Fruit fly (Drosophila melanogaster): ENCODE results near the gene Sclp.

DNA sequence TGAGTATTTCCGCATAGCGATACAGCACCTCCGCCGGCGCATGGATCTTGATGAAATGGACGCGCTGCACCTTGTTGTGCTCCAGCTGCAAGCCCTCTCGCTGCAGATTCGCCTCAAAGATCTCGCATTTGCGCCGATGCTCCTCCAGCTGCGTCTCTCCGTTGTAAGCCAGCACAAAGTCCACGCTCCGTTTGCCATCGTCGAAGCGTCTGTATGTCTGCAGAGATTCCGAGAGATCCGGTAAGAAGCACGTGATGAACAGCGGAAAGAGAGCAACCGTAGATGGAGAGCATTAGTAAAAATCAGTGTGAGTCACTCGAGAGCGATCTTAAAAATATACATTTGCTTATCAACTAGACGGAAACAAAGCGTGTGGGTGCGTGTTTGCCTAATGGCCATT, 42.8 kb downstream of the Sclp start:
- TF ChIP-seq Myc (optimal IDR thresholded peaks at IDR 0.05) (no peak), psq (optimal IDR thresholded peaks at IDR 0.05) (no peak), h (optimal IDR thresholded peaks at IDR 0.05) (no peak), Sin3A (optimal IDR thresholded peaks at IDR 0.05) (no peak)

Data from Kc167 (cell line).